Worm (Caenorhabditis elegans) whole organism, young adult: ENCODE results near the gene aat-8.

ENCODE experiments used
- B0035.1 ChIP-seq: sonication (generic microtip); optimal IDR thresholded peaks from 2 replicates; lab custom pipeline; 2016; ENCODE audit warnings: missing genetic modification characterization, mild to moderate bottlenecking, missing compliant biosample characterization, missing genotype, missing genetic modification reagents
- B0336.3 ChIP-seq: fragments of 200-800 bp; sonication (Bioruptor generic); IDR thresholded peaks from 2 replicates; pipeline ENCODE4 v1.3.6; 2022; ENCODE audit warnings: missing genetic modification characterization, missing compliant biosample characterization
- C06A6.2 ChIP-seq: fragments of 200-800 bp; sonication (Bioruptor generic); conservative IDR thresholded peaks from 2 replicates; pipeline ENCODE4 v1.3.6; 2022; ENCODE audit warnings: missing genetic modification characterization, missing compliant biosample characterization
- D2030.7 ChIP-seq: fragments of 200-800 bp; sonication (Bioruptor generic); IDR thresholded peaks from 2 replicates; pipeline ENCODE4 v1.3.6; 2022; ENCODE audit warnings: missing genetic modification reagents, missing genetic modification characterization, missing compliant biosample characterization
- F22D6.2 ChIP-seq: sonication (generic microtip); optimal IDR thresholded peaks from 2 replicates; lab custom pipeline; 2016; ENCODE audit warnings: mild to moderate bottlenecking, missing genetic modification characterization, missing compliant biosample characterization
- F23B12.7 ChIP-seq: sonication (generic microtip); optimal IDR thresholded peaks from 2 replicates; lab custom pipeline; 2017; ENCODE audit warnings: missing genetic modification characterization, mild to moderate bottlenecking, missing compliant biosample characterization, antibody characterized with exemption, moderate library complexity; ENCODE audit not compliant: insufficient read depth
- F37B4.10 ChIP-seq: fragments of 200-800 bp; sonication (Bioruptor generic); IDR thresholded peaks from 2 replicates; pipeline ENCODE4 v1.3.6; 2022; ENCODE audit warnings: missing genetic modification characterization, missing compliant biosample characterization
- K11D2.4 ChIP-seq: fragments of 200-800 bp; sonication (Bioruptor generic); IDR thresholded peaks from 2 replicates; pipeline ENCODE4 v1.3.6; 2022; ENCODE audit warnings: missing genetic modification reagents, missing genetic modification characterization, missing compliant biosample characterization
- Y53F4B.3 ChIP-seq: fragments of 200-800 bp; sonication (Bioruptor generic); IDR thresholded peaks from 2 replicates; pipeline ENCODE4 v1.3.6; 2022; ENCODE audit warnings: missing genetic modification reagents, missing genetic modification characterization, missing compliant biosample characterization
- Y53G8AR.9 ChIP-seq: fragments of 200-800 bp; sonication (Bioruptor generic); conservative IDR thresholded peaks from 2 replicates; pipeline ENCODE4 v1.3.6; 2022; ENCODE audit warnings: missing genetic modification reagents, missing genetic modification characterization, missing compliant biosample characterization
- ZK185.1 ChIP-seq: sonication (generic microtip); optimal IDR thresholded peaks from 2 replicates; lab custom pipeline; 2016; ENCODE audit warnings: mild to moderate bottlenecking, missing genetic modification characterization, missing compliant biosample characterization; ENCODE audit not compliant: poor library complexity, severe bottlenecking
- ama-1 ChIP-seq, 3 experiments: fragments of 150-350 bp in 1 of 3; sonication (generic microtip) in 2 of 3; optimal IDR thresholded peaks; 2 replicates each; lab custom pipeline; 2014 to 2018; ENCODE audit warnings: missing biosample characterization in 2 of 3, missing genetic modification characterization in 2 of 3, missing genetic modification reagents in 2 of 3
- atf-7 ChIP-seq: sonication (generic microtip); optimal IDR thresholded peaks from 2 replicates; lab custom pipeline; 2017; ENCODE audit warnings: mild to moderate bottlenecking, missing genetic modification characterization, missing compliant biosample characterization
- attf-5 ChIP-seq: fragments of 200-800 bp; sonication (Bioruptor generic); optimal IDR thresholded peaks from 2 replicates; lab custom pipeline; 2018; ENCODE audit warnings: mild to moderate bottlenecking, missing genetic modification characterization, missing compliant biosample characterization
- bed-2 ChIP-seq: fragments of 200-800 bp; sonication (Bioruptor generic); IDR thresholded peaks from 2 replicates; pipeline ENCODE4 v1.3.6; 2022; ENCODE audit warnings: missing genetic modification reagents, missing genetic modification characterization, missing compliant biosample characterization
- cebp-1 ChIP-seq, 2 experiments: fragments of 200-800 bp in 1 of 2; sonication (Bioruptor generic) in 1 of 2; sonication (generic microtip) in 1 of 2; IDR thresholded peaks in 1 of 2; optimal IDR thresholded peaks in 1 of 2; 2 replicates each; pipeline versions ENCODE4 v1.3.6 to Lab custom; 2017 to 2022; ENCODE audit warnings: missing compliant biosample characterization in 2 of 2, missing genetic modification characterization in 2 of 2, mild to moderate bottlenecking in 1 of 2, missing genetic modification reagents in 1 of 2, moderate library complexity in 1 of 2
- cebp-2 ChIP-seq: fragments of 200-800 bp; sonication (Bioruptor generic); IDR thresholded peaks from 2 replicates; pipeline ENCODE4 v1.3.6; 2022; ENCODE audit warnings: missing genetic modification characterization, missing compliant biosample characterization
- ceh-27 ChIP-seq: fragments of 200-800 bp; sonication (Bioruptor generic); optimal IDR thresholded peaks from 2 replicates; lab custom pipeline; 2018; ENCODE audit warnings: mild to moderate bottlenecking, missing genetic modification characterization, moderate library complexity, missing compliant biosample characterization
- ceh-40 ChIP-seq: fragments of 200-800 bp; sonication (Bioruptor generic); IDR thresholded peaks from 2 replicates; pipeline ENCODE4 v1.3.6; 2022; ENCODE audit warnings: missing genetic modification characterization, missing compliant biosample characterization
- ceh-58 ChIP-seq: fragments of 200-800 bp; sonication (Bioruptor generic); IDR thresholded peaks from 2 replicates; pipeline ENCODE4 v1.3.6; 2022; ENCODE audit warnings: missing genetic modification characterization, missing compliant biosample characterization
- ceh-79 ChIP-seq: sonication (generic microtip); optimal IDR thresholded peaks from 2 replicates; lab custom pipeline; 2017; ENCODE audit warnings: mild to moderate bottlenecking, missing genetic modification characterization, missing compliant biosample characterization
- dox-1 ChIP-seq: fragments of 200-800 bp; sonication (Bioruptor generic); IDR thresholded peaks from 2 replicates; pipeline ENCODE4 v1.3.6; 2022; ENCODE audit warnings: missing genetic modification reagents, missing genetic modification characterization, missing compliant biosample characterization
- efl-1 ChIP-seq: fragments of 150-350 bp; optimal IDR thresholded peaks from 2 replicates; lab custom pipeline; 2014; ENCODE audit warnings: missing biosample characterization, missing genetic modification reagents, missing genetic modification characterization
- egrh-3 ChIP-seq: fragments of 200-800 bp; sonication (Bioruptor generic); IDR thresholded peaks from 2 replicates; pipeline ENCODE4 v1.3.6; 2022; ENCODE audit warnings: missing genetic modification reagents, missing genetic modification characterization, missing compliant biosample characterization
- ets-4 ChIP-seq: fragments of 200-800 bp; sonication (Bioruptor generic); optimal IDR thresholded peaks from 2 replicates; lab custom pipeline; 2018; ENCODE audit warnings: mild to moderate bottlenecking, missing genetic modification characterization, missing compliant biosample characterization
- hlh-12 ChIP-seq: sonication (generic microtip); optimal IDR thresholded peaks from 2 replicates; lab custom pipeline; 2016; ENCODE audit warnings: missing genetic modification characterization, missing compliant biosample characterization
- hlh-26 ChIP-seq: fragments of 200-800 bp; sonication (Bioruptor generic); conservative IDR thresholded peaks from 2 replicates; pipeline ENCODE4 v1.3.6; 2022; ENCODE audit warnings: missing genetic modification reagents, missing genetic modification characterization, missing compliant biosample characterization
- hmg-1.2 ChIP-seq: fragments of 200-800 bp; sonication (Bioruptor generic); IDR thresholded peaks from 2 replicates; pipeline ENCODE4 v1.3.6; 2022; ENCODE audit warnings: missing genetic modification reagents, missing genetic modification characterization, missing compliant biosample characterization
- lag-1 ChIP-seq: fragments of 200-800 bp; sonication (Bioruptor generic); IDR thresholded peaks from 2 replicates; pipeline ENCODE4 v1.3.6; 2022; ENCODE audit warnings: missing genetic modification reagents, missing genetic modification characterization, missing compliant biosample characterization
- let-526 ChIP-seq: fragments of 200-800 bp; sonication (Bioruptor generic); IDR thresholded peaks from 2 replicates; pipeline ENCODE4 v1.3.6; 2022; ENCODE audit warnings: missing genetic modification reagents, missing genetic modification characterization, missing compliant biosample characterization
- lin-26 ChIP-seq: fragments of 200-800 bp; sonication (Bioruptor generic); IDR thresholded peaks from 2 replicates; pipeline ENCODE4 v1.3.6; 2022; ENCODE audit warnings: missing genetic modification reagents, missing genetic modification characterization, missing compliant biosample characterization
- lin-35 ChIP-seq, 3 experiments: fragments of 150-350 bp in 2 of 3; sonication (generic microtip) in 1 of 3; optimal IDR thresholded peaks; 2 replicates each; lab custom pipeline; 2014 to 2018; ENCODE audit warnings: missing biosample characterization in 3 of 3, missing genetic modification characterization in 3 of 3, missing genetic modification reagents in 3 of 3
- lin-54 ChIP-seq: fragments of 200-800 bp; sonication (Bioruptor generic); optimal IDR thresholded peaks from 2 replicates; lab custom pipeline; 2018; ENCODE audit warnings: mild to moderate bottlenecking, missing genetic modification characterization, missing compliant biosample characterization
- mcd-1 ChIP-seq: fragments of 200-800 bp; sonication (Bioruptor generic); IDR thresholded peaks from 2 replicates; pipeline ENCODE4 v1.3.6; 2022; ENCODE audit warnings: missing genetic modification reagents, missing genetic modification characterization, missing compliant biosample characterization
- nfyb-1 ChIP-seq: fragments of 200-800 bp; sonication (Bioruptor generic); IDR thresholded peaks from 2 replicates; pipeline ENCODE4 v1.3.6; 2022; ENCODE audit warnings: missing genetic modification reagents, missing genetic modification characterization, missing compliant biosample characterization
- nhr-27 ChIP-seq: fragments of 200-800 bp; sonication (Bioruptor generic); optimal IDR thresholded peaks from 2 replicates; lab custom pipeline; 2018; ENCODE audit warnings: mild to moderate bottlenecking, missing genetic modification characterization, moderate library complexity, missing compliant biosample characterization
- nhr-80 ChIP-seq: sonication (generic microtip); optimal IDR thresholded peaks from 2 replicates; lab custom pipeline; 2016; ENCODE audit warnings: missing genetic modification characterization, missing compliant biosample characterization
- pbrm-1 ChIP-seq: fragments of 200-800 bp; sonication (Bioruptor generic); IDR thresholded peaks from 2 replicates; pipeline ENCODE4 v1.3.6; 2022; ENCODE audit warnings: missing genetic modification reagents, missing genetic modification characterization, missing compliant biosample characterization
- rpc-1 ChIP-seq, 2 experiments: fragments of 150-350 bp in 1 of 2; sonication (generic microtip) in 1 of 2; optimal IDR thresholded peaks; 2 replicates each; lab custom pipeline; 2014 to 2018; ENCODE audit warnings: missing biosample characterization in 1 of 2, missing genetic modification characterization in 1 of 2, missing genetic modification reagents in 1 of 2, missing genotype in 1 of 2
- snpc-4 ChIP-seq, 5 experiments: fragments of 150-350 bp in 1 of 5; sonication (generic microtip) in 4 of 5; optimal IDR thresholded peaks; 2 replicates each; lab custom pipeline; 2014 to 2018; ENCODE audit warnings: missing genetic modification characterization in 5 of 5, missing biosample characterization in 3 of 5, antibody characterized with exemption in 2 of 5, mild to moderate bottlenecking in 2 of 5, missing compliant biosample characterization in 2 of 5, missing genotype in 2 of 5, moderate library complexity in 2 of 5, missing genetic modification reagents in 1 of 5
- xnd-1 ChIP-seq: sonication (generic microtip); optimal IDR thresholded peaks from 2 replicates; lab custom pipeline; 2016; ENCODE audit warnings: missing genotype, missing genetic modification reagents, missing genetic modification characterization, missing compliant biosample characterization
- zfh-2 ChIP-seq: fragments of 200-800 bp; sonication (Bioruptor generic); conservative IDR thresholded peaks from 2 replicates; pipeline ENCODE4 v1.3.6; 2022; ENCODE audit warnings: missing genetic modification reagents, missing genetic modification characterization, missing compliant biosample characterization
- ztf-22 ChIP-seq: fragments of 200-800 bp; sonication (Bioruptor generic); optimal IDR thresholded peaks from 2 replicates; lab custom pipeline; 2018; ENCODE audit warnings: mild to moderate bottlenecking, missing genetic modification characterization, moderate library complexity, missing compliant biosample characterization
- ztf-25 ChIP-seq: fragments of 200-800 bp; sonication (Bioruptor generic); IDR thresholded peaks from 2 replicates; pipeline ENCODE4 v1.3.6; 2022; ENCODE audit warnings: missing genetic modification reagents, missing genetic modification characterization, missing compliant biosample characterization
- ztf-26 ChIP-seq: sonication (generic microtip); optimal IDR thresholded peaks from 2 replicates; lab custom pipeline; 2017; ENCODE audit warnings: missing genetic modification characterization, missing compliant biosample characterization
- ztf-3 ChIP-seq: fragments of 200-800 bp; sonication (Bioruptor generic); optimal IDR thresholded peaks from 2 replicates; lab custom pipeline; 2018; ENCODE audit warnings: mild to moderate bottlenecking, missing genetic modification characterization, missing compliant biosample characterization

Gene aat-8

ce11 chrIV:3875260-3875659 lies 10.4 kb upstream of the aat-8 start:
- TF ChIP-seq egrh-3 (GFP tag; lab: Robert Waterston, UW) = peak; percentile 24; the same call in 1 of the 2 replicates
- TF ChIP-seq lag-1 (GFP tag; lab: Robert Waterston, UW) = no peak
- peak; percentile 49 for TF ChIP-seq dox-1 (GFP tag; lab: Robert Waterston, UW)
- TF ChIP-seq ceh-40 (GFP tag; lab: Robert Waterston, UW) = no peak
- peak; percentile 84 for TF ChIP-seq cebp-1 (GFP tag; IDR thresholded peaks at IDR 0.05; lab: Robert Waterston, UW)
- TF ChIP-seq cebp-1 (tag; optimal IDR thresholded peaks at IDR 0.05; lab: Kevin White, UChicago) = peak; percentile 92
- TF ChIP-seq zfh-2 (GFP tag; lab: Robert Waterston, UW) = peak; percentile 89
- peak; percentile 34; the same call in 1 of the 2 replicates for TF ChIP-seq nfyb-1 (GFP tag; lab: Robert Waterston, UW)
- TF ChIP-seq let-526 (GFP tag; lab: Robert Waterston, UW) = no peak
- no peak for TF ChIP-seq pbrm-1 (GFP tag; lab: Robert Waterston, UW)
- TF ChIP-seq ceh-79 (tag; lab: Kevin White, UChicago) = no peak
- TF ChIP-seq nhr-27 (tag; lab: Kevin White, UChicago) = no peak
- no peak for TF ChIP-seq lin-54
- TF ChIP-seq bed-2 = no peak
- TF ChIP-seq hmg-1.2 (GFP tag; lab: Robert Waterston, UW) = peak; percentile 39; the same call in 1 of the 2 replicates
- peak; percentile 39 for TF ChIP-seq nhr-80 (tag; lab: Kevin White, UChicago)
- TF ChIP-seq B0336.3 (GFP tag; lab: Robert Waterston, UW) = no peak
- TF ChIP-seq Y53G8AR.9 (GFP tag; lab: Robert Waterston, UW) = 0 out of 2 replicates have a peak, but pooled peaks have one; percentile 19
- no peak for TF ChIP-seq F22D6.2
- TF ChIP-seq lin-35 (GFP tag; optimal IDR thresholded peaks at IDR 0.05; lab: Kevin White, UChicago) = peak in 1 of 3 experiments; percentile 37
- no peak for TF ChIP-seq cebp-2 (GFP tag; lab: Robert Waterston, UW)
- no peak for TF ChIP-seq ztf-3 (GFP tag; lab: Kevin White, UChicago)
- TF ChIP-seq hlh-12 = no peak
- no peak for TF ChIP-seq efl-1 (GFP tag; lab: Kevin White, UChicago)
- no peak for TF ChIP-seq ztf-26 (tag; lab: Kevin White, UChicago)
- TF ChIP-seq rpc-1 (optimal IDR thresholded peaks at IDR 0.05; lab: Kevin White, UChicago) = no peak
- no peak for TF ChIP-seq rpc-1 (tag; optimal IDR thresholded peaks at IDR 0.05; lab: Kevin White, UChicago)
- no peak for TF ChIP-seq ets-4
- TF ChIP-seq D2030.7 = no peak
- no peak for TF ChIP-seq atf-7 (tag; lab: Kevin White, UChicago)
- TF ChIP-seq B0035.1 (tag; lab: Kevin White, UChicago) = no peak
- TF ChIP-seq xnd-1 (tag; lab: Kevin White, UChicago) = no peak
- TF ChIP-seq ztf-22 (GFP tag; lab: Kevin White, UChicago) = no peak
- TF ChIP-seq attf-5 = peak; percentile 5
- TF ChIP-seq mcd-1 (GFP tag; lab: Robert Waterston, UW) = no peak
- TF ChIP-seq, all 124 proteins: peak for 10

- TF ChIP-seq C06A6.2 (GFP tag; lab: Robert Waterston, UW) = no peak
- peak; percentile 61; the same call in 1 of the 2 replicates for TF ChIP-seq cebp-1 (GFP tag; IDR thresholded peaks at IDR 0.05; lab: Robert Waterston, UW)
- TF ChIP-seq cebp-1 (tag; optimal IDR thresholded peaks at IDR 0.05; lab: Kevin White, UChicago) = peak; percentile 92
- TF ChIP-seq attf-5 = peak; percentile 29
- no peak for TF ChIP-seq ceh-58 (GFP tag; lab: Robert Waterston, UW)
- TF ChIP-seq ZK185.1 (tag; lab: Kevin White, UChicago) = no peak
- no peak for TF ChIP-seq ztf-25 (GFP tag; lab: Robert Waterston, UW)
- TF ChIP-seq F23B12.7 (tag; lab: Kevin White, UChicago) = no peak
- peak; percentile 24 for TF ChIP-seq ceh-27 (GFP tag; lab: Kevin White, UChicago)
- TF ChIP-seq Y53F4B.3 (GFP tag; lab: Robert Waterston, UW) = no peak
- TF ChIP-seq F37B4.10 (GFP tag; lab: Robert Waterston, UW) = no peak
- TF ChIP-seq snpc-4 (GFP tag; optimal IDR thresholded peaks at IDR 0.05; lab: Kevin White, UChicago) = no peak
- TF ChIP-seq snpc-4 (tag; optimal IDR thresholded peaks at IDR 0.05; lab: Kevin White, UChicago) = no peak
- no peak for TF ChIP-seq lin-26 (GFP tag; lab: Robert Waterston, UW)
- TF ChIP-seq hlh-26 = no peak
- TF ChIP-seq mcd-1 (GFP tag; lab: Robert Waterston, UW) = peak; percentile 30; the same call in 1 of the 2 replicates
- TF ChIP-seq ama-1 (optimal IDR thresholded peaks at IDR 0.05; lab: Kevin White, UChicago) = peak; percentile 58
- no peak for TF ChIP-seq ama-1 (GFP tag; optimal IDR thresholded peaks at IDR 0.05; lab: Kevin White, UChicago)
- TF ChIP-seq K11D2.4 (GFP tag; lab: Robert Waterston, UW) = 0 out of 2 replicates have a peak, but pooled peaks have one; percentile 41
Observed at ce11 chrIV:3874417-3874816, 9.6 kb upstream of the aat-8 start.
